Fruit fly (Drosophila melanogaster): ENCODE measurements around the gene Ndc80.

- TF ChIP-seq psq (optimal IDR thresholded peaks at IDR 0.05) (no peak), Dll (optimal IDR thresholded peaks at IDR 0.05) (no peak), CG8478 (optimal IDR thresholded peaks at IDR 0.05) (no peak)
These were observed 29.4 kb upstream of the Ndc80 start for dm6 chrX:13641115-13641890.
